Worm (Caenorhabditis elegans) whole organism, L1 larva: ENCODE results near the gene C33H5.1.

ENCODE experiments used
- C04F5.9 ChIP-seq: sonication (generic microtip); optimal IDR thresholded peaks from 2 replicates; lab custom pipeline; 2016; ENCODE audit warnings: missing genetic modification characterization, missing compliant biosample characterization
- C34B4.2 ChIP-seq: sonication (generic microtip); optimal IDR thresholded peaks from 2 replicates; lab custom pipeline; 2017; ENCODE audit warnings: mild to moderate bottlenecking, missing genetic modification characterization, missing compliant biosample characterization
- alr-1 ChIP-seq: fragments of 200-800 bp; sonication (Bioruptor generic); optimal IDR thresholded peaks from 2 replicates; lab custom pipeline; 2018; ENCODE audit warnings: borderline replicate concordance, mild to moderate bottlenecking, missing genetic modification characterization, missing compliant biosample characterization
- ama-1 ChIP-seq: fragments of 150-350 bp; optimal IDR thresholded peaks from 2 replicates; lab custom pipeline; 2014
- ceh-63 ChIP-seq: fragments of 200-800 bp; sonication (Bioruptor generic); optimal IDR thresholded peaks from 2 replicates; lab custom pipeline; 2018; ENCODE audit warnings: mild to moderate bottlenecking, missing genetic modification characterization, missing compliant biosample characterization
- ces-1 ChIP-seq: fragments of 150-350 bp; optimal IDR thresholded peaks from 2 replicates; lab custom pipeline; 2014; ENCODE audit warnings: missing biosample characterization, missing genetic modification reagents, missing genetic modification characterization
- efl-1 ChIP-seq, 4 experiments: fragments of 150-350 bp; optimal IDR thresholded peaks in 3 of 4; peaks in 1 of 4; 1 replicate in 1 of 4; 2 replicates in 3 of 4; lab custom pipeline; 2014; ENCODE audit warnings: missing biosample characterization in 2 of 4, missing genetic modification characterization in 2 of 4, missing genetic modification reagents in 2 of 4
- efl-3 ChIP-seq: fragments of 200-800 bp; sonication (Bioruptor generic); optimal IDR thresholded peaks from 2 replicates; lab custom pipeline; 2018; ENCODE audit warnings: mild to moderate bottlenecking, missing genetic modification characterization, missing compliant biosample characterization
- egl-13 ChIP-seq: sonication (generic microtip); optimal IDR thresholded peaks from 2 replicates; lab custom pipeline; 2016; ENCODE audit warnings: missing genotype, missing genetic modification reagents, missing genetic modification characterization, missing compliant biosample characterization
- egl-27 ChIP-seq, 2 experiments: fragments of 150-350 bp in 1 of 2; sonication (generic microtip); optimal IDR thresholded peaks; 3 replicates each; lab custom pipeline; 2017 to 2018; ENCODE audit warnings: missing biosample characterization in 2 of 2, missing genetic modification characterization in 2 of 2, missing genetic modification reagents in 2 of 2
- elt-2 ChIP-seq: sonication (generic microtip); optimal IDR thresholded peaks from 2 replicates; lab custom pipeline; 2016; ENCODE audit warnings: missing genetic modification characterization, mild to moderate bottlenecking, inconsistent platforms, missing compliant biosample characterization, missing genetic modification reagents
- elt-3 ChIP-seq, 6 experiments: fragments of 150-350 bp in 1 of 6; sonication (generic microtip); optimal IDR thresholded peaks; 2 replicates each; lab custom pipeline; 2017 to 2018; ENCODE audit warnings: missing biosample characterization in 6 of 6, missing genetic modification characterization in 6 of 6, inconsistent platforms in 1 of 6
- ets-5 ChIP-seq: fragments of 200-800 bp; sonication (Bioruptor generic); IDR thresholded peaks from 2 replicates; pipeline ENCODE4 v1.3.6; 2022; ENCODE audit warnings: missing genetic modification characterization, missing compliant biosample characterization
- fkh-10 ChIP-seq: sonication (generic microtip); optimal IDR thresholded peaks from 2 replicates; lab custom pipeline; 2017; ENCODE audit warnings: missing biosample characterization, missing genetic modification reagents, missing genetic modification characterization
- fkh-4 ChIP-seq: sonication (generic microtip); optimal IDR thresholded peaks from 2 replicates; lab custom pipeline; 2016; ENCODE audit warnings: missing compliant biosample characterization, missing genetic modification characterization, borderline replicate concordance
- fkh-8 ChIP-seq: sonication (generic microtip); optimal IDR thresholded peaks from 2 replicates; lab custom pipeline; 2016; ENCODE audit warnings: mild to moderate bottlenecking, missing genetic modification characterization, missing compliant biosample characterization
- grh-1 ChIP-seq: fragments of 200-800 bp; sonication (Bioruptor generic); IDR thresholded peaks from 2 replicates; pipeline ENCODE4 v1.3.6; 2022; ENCODE audit warnings: missing genetic modification reagents, missing genetic modification characterization, missing compliant biosample characterization
- hpl-2 ChIP-seq: fragments of 150-350 bp; optimal IDR thresholded peaks from 2 replicates; lab custom pipeline; 2014; ENCODE audit warnings: missing biosample characterization, missing genetic modification reagents, missing genetic modification characterization
- irx-1 ChIP-seq: sonication (generic microtip); optimal IDR thresholded peaks from 2 replicates; lab custom pipeline; 2016; ENCODE audit warnings: missing genetic modification characterization, missing compliant biosample characterization
- jun-1 ChIP-seq: fragments of 150-350 bp; optimal IDR thresholded peaks from 2 replicates; lab custom pipeline; 2014; ENCODE audit warnings: missing biosample characterization, missing genetic modification reagents, missing genetic modification characterization
- lin-14 ChIP-seq: fragments of 200-800 bp; sonication (Bioruptor generic); optimal IDR thresholded peaks from 2 replicates; lab custom pipeline; 2018; ENCODE audit warnings: mild to moderate bottlenecking, missing genetic modification characterization, moderate library complexity, missing compliant biosample characterization
- lin-15B ChIP-seq: fragments of 150-350 bp; sonication (generic microtip); optimal IDR thresholded peaks from 3 replicates; lab custom pipeline; 2014; ENCODE audit warnings: missing biosample characterization, missing genetic modification characterization
- lir-3 ChIP-seq: sonication (generic microtip); optimal IDR thresholded peaks from 2 replicates; lab custom pipeline; 2016; ENCODE audit warnings: mild to moderate bottlenecking, missing genetic modification characterization, moderate library complexity, missing compliant biosample characterization; ENCODE audit not compliant: poor library complexity
- lsy-2 ChIP-seq, 2 experiments: fragments of 150-350 bp; optimal IDR thresholded peaks; 2 replicates each; lab custom pipeline; 2014; ENCODE audit warnings: missing biosample characterization in 2 of 2, missing genetic modification characterization in 2 of 2
- mab-9 ChIP-seq: fragments of 200-800 bp; sonication (Bioruptor generic); IDR thresholded peaks from 2 replicates; pipeline ENCODE4 v1.3.6; 2022; ENCODE audit warnings: missing genetic modification reagents, missing genetic modification characterization, missing compliant biosample characterization
- mdl-1 ChIP-seq, 2 experiments: fragments of 150-350 bp; optimal IDR thresholded peaks; 2 replicates each; lab custom pipeline; 2014 to 2017; ENCODE audit warnings: missing biosample characterization in 2 of 2, missing genetic modification characterization in 2 of 2, inconsistent platforms in 1 of 2
- mep-1 ChIP-seq: fragments of 150-350 bp; optimal IDR thresholded peaks from 2 replicates; lab custom pipeline; 2014; ENCODE audit warnings: missing biosample characterization, missing genetic modification characterization
- nhr-11 ChIP-seq: fragments of 150-350 bp; optimal IDR thresholded peaks from 2 replicates; lab custom pipeline; 2014; ENCODE audit warnings: missing biosample characterization, missing genetic modification characterization
- nhr-28 ChIP-seq: fragments of 150-350 bp; optimal IDR thresholded peaks from 2 replicates; lab custom pipeline; 2014; ENCODE audit warnings: missing biosample characterization, missing genetic modification characterization
- nhr-71 ChIP-seq: sonication (generic microtip); optimal IDR thresholded peaks from 2 replicates; lab custom pipeline; 2016; ENCODE audit warnings: mild to moderate bottlenecking, missing genetic modification characterization, moderate library complexity, missing compliant biosample characterization
- nhr-76 ChIP-seq: sonication (generic microtip); optimal IDR thresholded peaks from 2 replicates; lab custom pipeline; 2017; ENCODE audit warnings: missing biosample characterization, missing genetic modification characterization
- nhr-90 ChIP-seq: sonication (generic microtip); optimal IDR thresholded peaks from 2 replicates; lab custom pipeline; 2016; ENCODE audit warnings: mild to moderate bottlenecking, missing genetic modification characterization, missing compliant biosample characterization; ENCODE audit not compliant: poor library complexity
- pag-3 ChIP-seq: sonication (generic microtip); optimal IDR thresholded peaks from 2 replicates; lab custom pipeline; 2017; ENCODE audit warnings: missing genetic modification characterization, mild to moderate bottlenecking, missing compliant biosample characterization, antibody characterized with exemption, borderline replicate concordance; ENCODE audit not compliant: insufficient read depth
- pax-3 ChIP-seq: fragments of 200-800 bp; sonication (Bioruptor generic); optimal IDR thresholded peaks from 2 replicates; lab custom pipeline; 2018; ENCODE audit warnings: mild to moderate bottlenecking, missing genetic modification characterization, moderate library complexity, missing compliant biosample characterization
- pqm-1 ChIP-seq: sonication (generic microtip); optimal IDR thresholded peaks from 3 replicates; lab custom pipeline; 2017; ENCODE audit warnings: missing biosample characterization, missing genetic modification characterization
- rnt-1 ChIP-seq: sonication (generic microtip); optimal IDR thresholded peaks from 2 replicates; lab custom pipeline; 2016; ENCODE audit warnings: mild to moderate bottlenecking, missing genetic modification characterization, moderate library complexity, missing compliant biosample characterization
- skn-1 ChIP-seq: fragments of 150-350 bp; optimal IDR thresholded peaks from 2 replicates; lab custom pipeline; 2014; ENCODE audit warnings: missing biosample characterization, missing genetic modification characterization
- sptf-1 ChIP-seq: fragments of 150-350 bp; optimal IDR thresholded peaks from 2 replicates; lab custom pipeline; 2014; ENCODE audit warnings: missing biosample characterization, missing genetic modification characterization
- sup-37 ChIP-seq: fragments of 200-800 bp; sonication (Bioruptor generic); optimal IDR thresholded peaks from 2 replicates; lab custom pipeline; 2018; ENCODE audit warnings: mild to moderate bottlenecking, missing genetic modification characterization, missing compliant biosample characterization
- swsn-7 ChIP-seq: sonication (generic microtip); optimal IDR thresholded peaks from 2 replicates; lab custom pipeline; 2016; ENCODE audit warnings: missing genetic modification characterization, missing compliant biosample characterization
- tbx-2 ChIP-seq: sonication (generic microtip); optimal IDR thresholded peaks from 2 replicates; lab custom pipeline; 2016; ENCODE audit warnings: missing genetic modification characterization, missing compliant biosample characterization
- unc-30 ChIP-seq: sonication (generic microtip); optimal IDR thresholded peaks from 2 replicates; lab custom pipeline; 2017; ENCODE audit warnings: missing biosample characterization, missing genetic modification characterization
- unc-62 ChIP-seq: fragments of 150-350 bp; optimal IDR thresholded peaks from 2 replicates; lab custom pipeline; 2014; ENCODE audit warnings: missing biosample characterization, missing genetic modification reagents, missing genetic modification characterization
- vab-15 ChIP-seq: sonication (generic microtip); optimal IDR thresholded peaks from 2 replicates; lab custom pipeline; 2017; ENCODE audit warnings: missing genotype, mild to moderate bottlenecking, missing genetic modification characterization, missing compliant biosample characterization
- xbp-1 ChIP-seq: sonication (generic microtip); optimal IDR thresholded peaks from 2 replicates; lab custom pipeline; 2016; ENCODE audit warnings: missing genetic modification characterization, missing compliant biosample characterization
- zag-1 ChIP-seq: fragments of 150-350 bp; optimal IDR thresholded peaks from 2 replicates; lab custom pipeline; 2014; ENCODE audit warnings: missing biosample characterization, missing genetic modification characterization
- ztf-11 ChIP-seq, 2 experiments: sonication (generic microtip); optimal IDR thresholded peaks; 2 replicates each; lab custom pipeline; 2016 to 2017; ENCODE audit warnings: missing genetic modification characterization in 2 of 2, missing biosample characterization in 1 of 2, missing compliant biosample characterization in 1 of 2

Gene C33H5.1

DNA sequence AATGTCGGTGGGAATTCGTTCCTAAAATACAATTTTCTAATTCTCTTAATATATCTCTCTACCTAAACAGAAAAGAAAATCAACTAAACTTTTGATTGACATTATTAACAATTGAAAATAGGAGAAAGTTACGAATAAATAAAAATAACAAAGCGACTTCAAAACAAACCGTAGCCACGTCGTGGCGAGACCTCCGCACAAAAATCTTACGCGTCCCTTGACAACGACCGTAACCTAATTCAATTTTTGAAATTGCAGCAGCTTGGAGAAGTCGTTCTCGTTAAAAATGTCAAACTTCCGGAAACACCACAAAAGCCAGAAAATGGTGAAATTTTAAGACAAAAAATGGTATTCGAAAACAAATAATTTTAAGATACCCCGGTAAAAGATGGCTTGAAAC is 44.4 kb upstream of the C33H5.1 start:
- no peak for TF ChIP-seq lin-14 (GFP tag; lab: Kevin White, UChicago)
- no peak for TF ChIP-seq lin-15B (tag; lab: Kevin White, UChicago)
- TF ChIP-seq hpl-2 (GFP tag; lab: Kevin White, UChicago) = no peak
- no peak for TF ChIP-seq elt-2 (tag; lab: Kevin White, UChicago)

DNA sequence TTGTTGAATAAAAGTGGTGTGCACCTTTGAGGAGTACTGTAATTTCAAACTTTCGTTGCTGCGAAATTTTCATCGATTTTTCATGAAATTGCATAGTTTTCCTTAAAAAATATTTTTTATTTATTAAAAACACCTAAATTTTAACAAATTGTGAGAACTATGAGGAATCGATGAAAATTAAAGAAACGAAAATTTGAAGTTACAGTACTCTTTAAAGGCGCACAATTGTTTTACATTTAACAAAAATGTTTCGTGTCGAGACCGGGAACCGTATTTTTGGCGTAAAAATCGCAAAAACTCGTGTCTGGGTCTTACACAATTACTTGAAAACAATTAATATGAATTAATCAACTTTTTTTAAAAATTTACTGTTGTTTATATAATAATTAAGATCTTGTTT is 38.5 kb upstream of the C33H5.1 start, which contains the start of gene rdl-1:
TSS of gene rdl-1 (minus strand) at position 101 of the 400 bp plus-strand sequence.
- no peak for TF ChIP-seq lin-15B (tag; lab: Kevin White, UChicago)
- no peak for TF ChIP-seq vab-15 (tag; lab: Kevin White, UChicago)
- TF ChIP-seq lsy-2 (tag; optimal IDR thresholded peaks at IDR 0.05; lab: Kevin White, UChicago) = no peak
- TF ChIP-seq rnt-1 (tag; lab: Kevin White, UChicago) = no peak
- TF ChIP-seq pqm-1 = no peak
- no peak for TF ChIP-seq ceh-63 (GFP tag; lab: Kevin White, UChicago)

ce11 chrIV:7774206-7774605 is 34.5 kb upstream of the C33H5.1 start, which contains the start of the genes hcf-1 and swd-2.2:
TSS of gene hcf-1 (minus strand) at chrIV:7774275.
TSS of gene swd-2.2 (plus strand) at chrIV:7774411.
- TF ChIP-seq swsn-7 = no peak
- TF ChIP-seq C34B4.2 (tag; lab: Kevin White, UChicago) = no peak
- no peak for TF ChIP-seq mab-9
- TF ChIP-seq ztf-11 (tag; optimal IDR thresholded peaks at IDR 0.05; lab: Kevin White, UChicago) = no peak
- no peak for TF ChIP-seq mdl-1 (tag; optimal IDR thresholded peaks at IDR 0.05; lab: Kevin White, UChicago)
- no peak for TF ChIP-seq unc-62
- no peak for TF ChIP-seq pax-3 (tag; lab: Kevin White, UChicago)
- TF ChIP-seq efl-3 (GFP tag; lab: Kevin White, UChicago) = no peak
- no peak for TF ChIP-seq sptf-1 (tag; lab: Kevin White, UChicago)
- no peak for TF ChIP-seq sup-37 (GFP tag; lab: Kevin White, UChicago)
- no peak for TF ChIP-seq pqm-1
- TF ChIP-seq irx-1 (tag; lab: Kevin White, UChicago) = no peak
- no peak for TF ChIP-seq unc-30 (tag; lab: Kevin White, UChicago)
- TF ChIP-seq nhr-90 (tag; lab: Kevin White, UChicago) = no peak
- TF ChIP-seq skn-1 = no peak
- TF ChIP-seq lin-15B (tag; lab: Kevin White, UChicago) = peak; percentile 39
- no peak for TF ChIP-seq egl-27 (tag; optimal IDR thresholded peaks at IDR 0.05; lab: Kevin White, UChicago)
- TF ChIP-seq nhr-28 (tag; lab: Kevin White, UChicago) = no peak
- no peak for TF ChIP-seq pag-3 (tag; lab: Kevin White, UChicago)
- TF ChIP-seq fkh-10 (GFP tag; lab: Kevin White, UChicago) = no peak
- no peak for TF ChIP-seq egl-13 (tag; lab: Kevin White, UChicago)
- no peak for TF ChIP-seq hpl-2 (GFP tag; lab: Kevin White, UChicago)
- TF ChIP-seq xbp-1 (tag; lab: Kevin White, UChicago) = peak; percentile 21
- no peak for TF ChIP-seq elt-3 (tag; optimal IDR thresholded peaks at IDR 0.05; lab: Kevin White, UChicago)
- no peak for TF ChIP-seq tbx-2 (tag; lab: Kevin White, UChicago)
- TF ChIP-seq zag-1 (tag; lab: Kevin White, UChicago) = no peak
- no peak for TF ChIP-seq ama-1 (lab: Kevin White, UChicago)
- TF ChIP-seq alr-1 (tag; lab: Kevin White, UChicago) = no peak
- peak; percentile 26 for TF ChIP-seq nhr-71
- TF ChIP-seq ces-1 = no peak
- no peak for TF ChIP-seq nhr-11 (tag; lab: Kevin White, UChicago)
- no peak for TF ChIP-seq fkh-4 (tag; lab: Kevin White, UChicago)
- peak; percentile 48 for TF ChIP-seq mep-1 (tag; lab: Kevin White, UChicago)
- no peak for TF ChIP-seq ceh-63 (GFP tag; lab: Kevin White, UChicago)
- TF ChIP-seq elt-2 (tag; lab: Kevin White, UChicago) = no peak
- no peak for TF ChIP-seq ets-5 (GFP tag; lab: Robert Waterston, UW)
- peak; percentile 33 to 50 for TF ChIP-seq efl-1 (optimal IDR thresholded peaks at IDR 0.05; lab: Kevin White, UChicago)
- peak; percentile 64 to 95 for TF ChIP-seq efl-1 (GFP tag; optimal IDR thresholded peaks at IDR 0.05 in 1 of 2; lab: Kevin White, UChicago)
- no peak for TF ChIP-seq lir-3 (tag; lab: Kevin White, UChicago)
- TF ChIP-seq grh-1 = no peak
- TF ChIP-seq nhr-76 (tag; lab: Kevin White, UChicago) = no peak
- no peak for TF ChIP-seq jun-1 (tag; lab: Kevin White, UChicago)
- no peak for TF ChIP-seq C04F5.9 (tag; lab: Kevin White, UChicago)
- no peak for TF ChIP-seq lin-14 (GFP tag; lab: Kevin White, UChicago)
- TF ChIP-seq fkh-8 (tag; lab: Kevin White, UChicago) = no peak
